Worm (Caenorhabditis elegans) whole organism, midembryonic: Measurements from ENCODE around the gene srh-193.
"Not testable (repeated sequence)": the region's sequence is repeated elsewhere in the genome, so short reads cannot be mapped to it uniquely, and the experiment has no call there.

ENCODE experiments used
- T22C8.4 ChIP-seq: fragments of 200-800 bp; sonication (Bioruptor generic); IDR thresholded peaks from 2 replicates; pipeline ENCODE4 v1.3.6; 2022; ENCODE audit warnings: missing genetic modification characterization, missing compliant biosample characterization
- cog-1 ChIP-seq: sonication (generic microtip); optimal IDR thresholded peaks from 2 replicates; lab custom pipeline; 2016; ENCODE audit warnings: missing genetic modification characterization, missing compliant biosample characterization
- flt-1 ChIP-seq: fragments of 200-800 bp; sonication (Bioruptor generic); IDR thresholded peaks from 2 replicates; pipeline ENCODE4 v1.3.6; 2022; ENCODE audit warnings: missing genetic modification characterization, missing compliant biosample characterization
- klf-2 ChIP-seq: fragments of 200-800 bp; sonication (Bioruptor generic); conservative IDR thresholded peaks from 2 replicates; pipeline ENCODE4 v1.3.6; 2022; ENCODE audit warnings: missing genetic modification reagents, missing genetic modification characterization, missing compliant biosample characterization
- med-1 ChIP-seq: sonication (generic microtip); optimal IDR thresholded peaks from 2 replicates; lab custom pipeline; 2017; ENCODE audit warnings: missing genetic modification characterization, mild to moderate bottlenecking, missing compliant biosample characterization, antibody characterized with exemption, missing genetic modification reagents; ENCODE audit not compliant: insufficient read depth
- ref-1 ChIP-seq: fragments of 200-800 bp; sonication (Bioruptor generic); conservative IDR thresholded peaks from 2 replicates; pipeline ENCODE4 v1.3.6; 2022; ENCODE audit warnings: missing genetic modification reagents, missing genetic modification characterization, missing compliant biosample characterization
- tab-1 ChIP-seq: fragments of 200-800 bp; sonication (Bioruptor generic); IDR thresholded peaks from 2 replicates; pipeline ENCODE4 v1.3.6; 2022; ENCODE audit warnings: missing genetic modification characterization, missing compliant biosample characterization
- ztf-23 ChIP-seq: fragments of 200-800 bp; sonication (Bioruptor generic); IDR thresholded peaks from 2 replicates; pipeline ENCODE4 v1.3.6; 2022; ENCODE audit warnings: missing genetic modification reagents, missing genetic modification characterization, missing compliant biosample characterization
- ztf-29 ChIP-seq: fragments of 200-800 bp; sonication (Bioruptor generic); IDR thresholded peaks from 2 replicates; pipeline ENCODE4 v1.3.6; 2022; ENCODE audit warnings: missing genetic modification reagents, missing genetic modification characterization, missing compliant biosample characterization

The srh-193 gene

DNA sequence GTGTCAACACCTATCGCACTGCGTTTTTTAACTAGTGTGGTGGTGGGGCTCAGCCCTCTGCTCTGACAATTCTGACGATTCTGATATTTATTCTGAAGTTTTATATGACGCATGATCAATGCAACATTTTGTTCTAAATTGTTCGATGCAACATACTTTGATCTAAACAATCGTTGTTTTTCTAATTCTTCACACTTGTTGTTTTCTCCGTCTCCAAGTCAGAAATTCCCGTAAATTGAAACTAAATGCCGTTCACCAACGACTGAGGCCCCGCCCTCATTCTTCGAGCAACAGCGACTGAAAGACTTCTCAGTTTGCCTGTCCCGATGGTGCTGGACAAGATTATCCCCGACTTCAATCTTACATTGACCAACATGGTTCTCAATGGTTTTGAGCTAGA is 5.3 kb downstream of the srh-193 start, which contains the start of gene srt-19:
srt-19 (plus strand) TSS at position 301 of the 400 bp plus-strand sequence.
- TF ChIP-seq T22C8.4 (GFP tag; lab: Robert Waterston, UW); med-1 (GFP tag; lab: Kevin White, UChicago); cog-1 (tag; lab: Kevin White, UChicago): not testable (repeated sequence)

DNA sequence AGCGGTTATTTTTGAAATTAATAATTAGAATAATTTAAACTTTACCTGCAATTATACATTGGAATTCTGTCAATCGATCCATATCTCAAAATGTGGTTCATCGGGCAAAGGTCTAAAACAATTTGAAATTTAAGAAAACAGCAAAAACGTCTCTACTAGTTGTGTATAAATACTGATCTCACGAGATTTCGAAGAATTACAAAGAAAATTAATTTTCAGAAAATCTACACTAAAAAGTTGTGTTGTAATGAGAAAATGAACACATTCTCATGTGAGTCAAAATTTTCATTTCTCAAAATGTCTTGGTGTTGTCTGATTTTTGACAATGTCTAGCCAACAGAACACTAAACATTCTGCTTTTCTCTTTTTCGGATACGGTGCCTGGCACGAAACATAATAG is 8.3 kb downstream of the srh-193 start, which contains the start of gene srt-37:
srt-37 (minus strand) TSS at position 101 of the 400 bp plus-strand sequence.
- TF ChIP-seq ztf-29; med-1 (GFP tag; lab: Kevin White, UChicago); flt-1 (GFP tag; lab: Robert Waterston, UW): not testable (repeated sequence)

DNA sequence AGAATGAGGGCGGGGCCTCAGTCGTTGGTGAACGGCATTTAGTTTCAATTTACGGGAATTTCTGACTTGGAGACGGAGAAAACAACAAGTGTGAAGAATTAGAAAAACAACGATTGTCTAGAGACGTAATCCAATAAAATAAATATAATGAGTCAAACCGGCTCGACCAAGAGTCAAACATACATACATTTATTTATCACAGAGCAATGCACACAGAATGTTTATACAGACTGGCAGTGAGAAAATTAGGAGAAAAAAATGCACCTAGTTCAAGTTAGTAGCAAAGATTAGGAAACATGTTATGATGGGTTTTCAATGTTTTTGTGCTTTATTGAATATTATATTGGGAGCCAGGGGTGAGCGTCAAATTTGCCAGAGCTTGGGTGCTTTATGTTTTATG is 11.3 kb downstream of the srh-193 start, which contains the start of gene srt-20:
srt-20 (minus strand) TSS at position 101 of the 400 bp plus-strand sequence.
- not testable (repeated sequence) for TF ChIP-seq T22C8.4 (GFP tag; lab: Robert Waterston, UW); cog-1 (tag; lab: Kevin White, UChicago); tab-1

DNA sequence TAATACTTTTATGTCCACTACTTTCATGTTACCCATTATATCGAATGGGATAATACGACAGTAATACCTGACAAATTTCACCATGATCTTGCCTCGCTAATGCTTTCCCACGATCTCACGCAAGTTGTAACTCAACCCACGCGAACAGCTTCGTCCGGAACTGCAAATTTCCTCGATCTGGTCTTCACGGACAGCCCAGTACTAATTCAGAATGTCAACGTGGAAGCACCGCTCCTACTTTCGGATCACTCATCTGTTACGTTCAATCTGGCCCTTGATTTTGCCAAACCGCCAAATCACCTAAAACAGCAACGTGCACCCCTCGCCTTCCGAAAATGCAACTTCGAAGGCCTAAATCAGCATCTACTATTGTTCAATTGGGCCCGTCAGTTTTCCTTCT is 16.6 kb downstream of the srh-193 start:
- TF ChIP-seq ztf-23 (GFP tag; lab: Robert Waterston, UW): no peak

DNA sequence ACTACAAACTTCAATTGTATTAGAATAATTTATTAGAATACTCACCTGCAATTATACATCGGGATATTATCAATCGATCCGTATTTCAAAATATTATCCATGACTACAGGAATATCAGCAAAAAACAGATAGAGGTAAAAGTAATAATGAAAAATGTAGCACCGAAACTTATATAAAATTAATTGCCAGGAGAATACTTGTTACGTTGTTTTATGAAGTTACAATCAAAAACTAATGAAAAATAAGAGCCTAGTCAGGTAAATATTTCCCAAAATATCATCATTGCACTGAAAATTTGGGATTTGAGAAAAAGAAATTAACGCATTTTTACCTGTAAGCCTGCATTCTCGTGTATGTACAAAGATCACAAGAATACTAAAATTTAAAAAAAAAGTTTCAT is 18.7 kb downstream of the srh-193 start, which contains the start of gene srt-38:
srt-38 (minus strand) TSS at position 101 of the 400 bp plus-strand sequence.
- not testable (repeated sequence) for TF ChIP-seq cog-1 (tag; lab: Kevin White, UChicago); klf-2 (GFP tag; lab: Robert Waterston, UW); T22C8.4 (GFP tag; lab: Robert Waterston, UW)

DNA sequence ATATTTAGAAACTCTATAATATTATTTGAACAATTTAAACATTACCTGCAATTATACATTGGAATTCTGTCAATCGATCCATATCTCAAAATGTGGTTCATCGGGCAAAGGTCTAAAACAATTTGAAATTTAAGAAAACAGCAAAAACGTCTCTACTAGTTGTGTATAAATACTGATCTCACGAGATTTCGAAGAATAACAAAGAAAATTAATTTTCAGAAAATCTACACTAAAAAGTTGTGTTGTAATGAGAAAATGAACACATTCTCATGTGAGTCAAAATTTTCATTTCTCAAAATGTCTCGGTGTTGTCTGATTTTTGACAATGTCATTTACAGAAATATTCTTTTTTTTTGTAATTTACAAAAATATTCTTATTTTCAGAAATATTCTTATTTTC is 21.8 kb downstream of the srh-193 start, which contains the start of gene srt-36:
srt-36 (minus strand) TSS at position 101 of the 400 bp plus-strand sequence.
- not testable (repeated sequence) for TF ChIP-seq ref-1 (GFP tag; lab: Robert Waterston, UW); cog-1 (tag; lab: Kevin White, UChicago); flt-1 (GFP tag; lab: Robert Waterston, UW)

DNA sequence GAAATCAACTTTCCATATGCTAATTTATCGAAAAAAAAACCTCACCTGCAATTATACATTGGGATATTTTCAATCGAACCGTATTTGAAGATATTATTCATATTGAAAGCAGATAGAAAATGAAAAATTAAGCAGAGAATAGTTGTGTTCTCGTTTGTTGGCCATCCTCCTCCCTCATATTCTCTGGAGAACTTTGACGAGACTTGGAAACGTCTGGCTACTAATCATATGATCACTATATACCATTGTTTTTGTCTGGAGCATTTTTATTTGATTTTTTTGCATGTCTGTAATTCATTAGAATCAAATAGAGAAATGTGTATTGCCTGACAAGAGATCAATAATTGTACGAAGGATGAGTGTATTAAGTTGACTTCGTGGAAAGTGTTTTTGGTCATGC is 25.5 kb downstream of the srh-193 start, which contains the start of gene srt-35:
srt-35 (minus strand) TSS at position 101 of the 400 bp plus-strand sequence.
- no peak for TF ChIP-seq ztf-29
- TF ChIP-seq cog-1 (tag; lab: Kevin White, UChicago): no peak
- TF ChIP-seq med-1 (GFP tag; lab: Kevin White, UChicago): no peak
- no peak for TF ChIP-seq tab-1
- TF ChIP-seq T22C8.4 (GFP tag; lab: Robert Waterston, UW): no peak

DNA sequence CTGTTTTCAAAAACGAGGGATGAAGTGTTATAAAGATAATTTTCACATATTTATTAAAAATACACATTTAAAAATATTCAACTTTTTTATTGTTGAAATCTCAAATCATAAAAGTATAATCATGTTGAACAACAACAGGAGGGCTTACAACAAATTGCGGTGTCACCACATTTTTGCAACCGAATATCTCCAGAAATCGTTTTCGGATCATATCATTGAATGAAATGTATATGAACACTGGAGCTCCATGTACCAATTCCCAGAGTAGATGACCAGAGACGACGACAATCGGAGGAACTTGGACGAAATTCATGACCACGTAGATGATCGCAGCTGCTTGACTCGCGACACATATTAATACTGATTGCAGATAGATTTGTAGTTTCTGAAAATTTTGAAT is 28.6 kb downstream of the srh-193 start:
- TF ChIP-seq tab-1: no peak
- TF ChIP-seq klf-2 (GFP tag; lab: Robert Waterston, UW): no peak
- no peak for TF ChIP-seq T22C8.4 (GFP tag; lab: Robert Waterston, UW)
- TF ChIP-seq ztf-29: no peak
- TF ChIP-seq cog-1 (tag; lab: Kevin White, UChicago): no peak
- TF ChIP-seq flt-1 (GFP tag; lab: Robert Waterston, UW): no peak
- TF ChIP-seq ztf-23 (GFP tag; lab: Robert Waterston, UW): no peak

DNA sequence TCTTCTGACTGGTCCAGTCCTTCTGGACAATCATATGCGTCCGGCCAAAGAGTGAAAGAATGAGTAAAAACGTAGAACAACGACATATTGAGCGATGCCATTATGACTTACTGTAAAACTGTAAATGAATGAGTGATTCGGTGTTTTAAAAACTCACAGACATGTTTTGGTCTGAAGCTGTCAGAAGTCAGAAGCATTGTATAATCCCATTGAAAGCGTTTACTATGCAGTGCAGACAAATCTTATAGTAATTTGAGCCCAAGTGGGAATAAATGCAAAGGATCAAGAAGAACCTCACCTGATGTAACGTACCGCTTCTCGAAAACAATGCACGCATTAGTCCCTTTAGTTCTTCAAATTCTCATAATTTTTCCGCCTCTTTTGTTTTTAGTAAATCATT is 29.9 kb downstream of the srh-193 start, which contains the start of gene srt-3:
srt-3 (minus strand) TSS at position 101 of the 400 bp plus-strand sequence.
- TF ChIP-seq klf-2 (GFP tag; lab: Robert Waterston, UW) (no peak), flt-1 (GFP tag; lab: Robert Waterston, UW) (no peak), ref-1 (GFP tag; lab: Robert Waterston, UW) (no peak), med-1 (GFP tag; lab: Kevin White, UChicago) (no peak)

DNA sequence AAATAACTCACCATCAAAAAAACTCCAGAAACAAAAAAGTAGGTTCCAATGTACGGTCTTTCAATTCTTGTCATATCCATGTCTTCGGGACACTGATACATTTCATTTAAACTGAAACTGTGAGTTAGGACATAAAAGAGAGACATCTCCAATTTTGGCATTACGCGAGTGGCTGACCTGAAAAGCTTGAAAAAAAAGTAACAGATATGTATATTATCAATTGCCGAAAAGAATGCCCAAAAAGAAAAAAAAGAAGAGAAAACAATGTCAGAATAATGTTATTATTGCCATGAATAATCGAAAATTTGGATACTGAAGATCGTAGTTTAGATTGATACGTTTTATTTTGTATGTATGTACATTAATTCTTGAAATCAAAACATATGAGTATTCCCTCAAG is 33.5 kb downstream of the srh-193 start, which contains the start of gene srt-14:
srt-14 (minus strand) TSS at position 101 of the 400 bp plus-strand sequence.
- TF ChIP-seq cog-1 (tag; lab: Kevin White, UChicago) (no peak), ztf-23 (GFP tag; lab: Robert Waterston, UW) (no peak), flt-1 (GFP tag; lab: Robert Waterston, UW) (no peak), med-1 (GFP tag; lab: Kevin White, UChicago) (no peak), ztf-29 (no peak), tab-1 (no peak), klf-2 (GFP tag; lab: Robert Waterston, UW) (no peak), T22C8.4 (GFP tag; lab: Robert Waterston, UW) (no peak), ref-1 (GFP tag; lab: Robert Waterston, UW) (no peak)

DNA sequence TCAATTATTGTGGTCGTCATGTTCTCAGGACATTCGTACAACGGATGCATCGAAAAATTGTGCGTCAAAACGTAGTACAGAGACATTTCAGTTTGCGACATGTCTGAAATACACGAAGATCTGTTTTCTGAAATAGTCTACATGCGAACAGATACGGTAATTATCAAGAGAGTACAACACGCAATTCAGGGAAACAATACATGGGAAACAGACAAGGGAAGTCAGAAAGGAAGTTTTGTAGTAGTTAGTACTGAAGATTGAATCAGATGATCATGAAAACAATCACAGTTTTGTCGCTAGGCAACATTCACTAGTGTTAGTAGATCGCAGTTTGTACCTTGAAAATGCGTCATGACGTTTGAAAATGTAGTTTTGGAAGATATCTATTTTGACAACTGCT is 39.9 kb downstream of the srh-193 start, which contains the start of gene srt-13:
srt-13 (minus strand) TSS at position 101 of the 400 bp plus-strand sequence.
- TF ChIP-seq klf-2 (GFP tag; lab: Robert Waterston, UW) (no peak), flt-1 (GFP tag; lab: Robert Waterston, UW) (no peak), ztf-23 (GFP tag; lab: Robert Waterston, UW) (no peak), ztf-29 (no peak), cog-1 (tag; lab: Kevin White, UChicago) (no peak), tab-1 (no peak), ref-1 (GFP tag; lab: Robert Waterston, UW) (no peak), med-1 (GFP tag; lab: Kevin White, UChicago) (no peak), T22C8.4 (GFP tag; lab: Robert Waterston, UW) (no peak)
